Fruit fly (Drosophila melanogaster) whole organism, embryonic: ENCODE measurements around the gene HBS1.

Experiments
- Ada2b ChIP-seq: fragments of 200-800 bp; sonication (Bioruptor generic); IDR thresholded peaks from 2 replicates; pipeline ENCODE4 v1.3.6; 2022; ENCODE audit warnings: missing biosample characterization, missing genetic modification characterization
- Aef1 ChIP-seq: fragments of 200-800 bp; sonication (Bioruptor generic); IDR thresholded peaks from 3 replicates; pipeline ENCODE4 v1.3.6; 2022; ENCODE audit warnings: missing biosample characterization, missing genetic modification characterization
- Atf6 ChIP-seq: fragments of 200-800 bp; sonication (Bioruptor generic); IDR thresholded peaks from 2 replicates; pipeline ENCODE4 v1.3.6; 2022; ENCODE audit warnings: missing biosample characterization, missing genetic modification characterization
- B-H2 ChIP-seq: fragments of 200-800 bp; sonication (Bioruptor generic); optimal IDR thresholded peaks from 2 replicates; lab custom pipeline; 2018; ENCODE audit warnings: missing biosample characterization, mild to moderate bottlenecking, missing genetic modification characterization
- CG10321 ChIP-seq: fragments of 200-800 bp; sonication (Bioruptor generic); IDR thresholded peaks from 2 replicates; pipeline ENCODE4 v1.3.6; 2022; ENCODE audit warnings: missing biosample characterization, missing genetic modification characterization
- CG10462 ChIP-seq: fragments of 200-800 bp; sonication (Bioruptor generic); optimal IDR thresholded peaks from 2 replicates; lab custom pipeline; 2016; ENCODE audit warnings: missing biosample characterization, missing genetic modification characterization
- CG11456 ChIP-seq: fragments of 200-800 bp; sonication (Bioruptor generic); IDR thresholded peaks from 3 replicates; pipeline ENCODE4 v1.3.6; 2022; ENCODE audit warnings: missing biosample characterization, missing genetic modification characterization
- CG12219 ChIP-seq: fragments of 200-800 bp; sonication (Bioruptor generic); optimal IDR thresholded peaks from 3 replicates; lab custom pipeline; 2018; ENCODE audit warnings: missing biosample characterization, mild to moderate bottlenecking, missing genetic modification characterization
- CG12659 ChIP-seq: fragments of 200-800 bp; sonication (Bioruptor generic); optimal IDR thresholded peaks from 3 replicates; lab custom pipeline; 2017; ENCODE audit warnings: mild to moderate bottlenecking, missing biosample characterization, missing genetic modification reagents, missing genetic modification characterization
- CG13424 ChIP-seq: fragments of 200-800 bp; sonication (Bioruptor generic); optimal IDR thresholded peaks from 2 replicates; lab custom pipeline; 2019; ENCODE audit warnings: missing biosample characterization, mild to moderate bottlenecking, missing genetic modification characterization, moderate library complexity
- CG15269 ChIP-seq: fragments of 200-800 bp; sonication (Bioruptor generic); optimal IDR thresholded peaks from 2 replicates; lab custom pipeline; 2018; ENCODE audit warnings: missing biosample characterization, mild to moderate bottlenecking, missing genetic modification characterization, moderate library complexity
- CG17829 ChIP-seq: fragments of 200-800 bp; optimal IDR thresholded peaks from 2 replicates; lab custom pipeline; 2019; ENCODE audit warnings: missing biosample characterization, mild to moderate bottlenecking, missing genetic modification characterization, moderate library complexity
- CG30020 ChIP-seq: fragments of 200-800 bp; optimal IDR thresholded peaks from 2 replicates; lab custom pipeline; 2019; ENCODE audit warnings: missing biosample characterization, mild to moderate bottlenecking, missing genetic modification characterization, moderate library complexity
- CG3407 ChIP-seq: fragments of 200-800 bp; sonication (Bioruptor generic); optimal IDR thresholded peaks from 2 replicates; lab custom pipeline; 2018; ENCODE audit warnings: missing biosample characterization, mild to moderate bottlenecking, missing genetic modification characterization
- CG3847 ChIP-seq: fragments of 200-800 bp; sonication (Bioruptor generic); IDR thresholded peaks from 2 replicates; pipeline ENCODE4 v1.3.6; 2022; ENCODE audit warnings: missing biosample characterization, missing genetic modification characterization
- CG4328 ChIP-seq: fragments of 200-800 bp; sonication (Bioruptor generic); optimal IDR thresholded peaks from 3 replicates; lab custom pipeline; 2017; ENCODE audit warnings: missing biosample characterization, missing genetic modification reagents, missing genetic modification characterization
- CG43689 ChIP-seq: fragments of 200-800 bp; sonication (Bioruptor generic); IDR thresholded peaks from 2 replicates; pipeline ENCODE4 v1.3.6; 2022; ENCODE audit warnings: missing biosample characterization, missing genetic modification characterization
- CG6272 ChIP-seq: fragments of 200-800 bp; sonication (Bioruptor generic); IDR thresholded peaks from 2 replicates; pipeline ENCODE4 v1.3.6; 2022; ENCODE audit warnings: missing biosample characterization, missing genetic modification characterization
- CG8281 ChIP-seq: fragments of 200-800 bp; sonication (Bioruptor generic); optimal IDR thresholded peaks from 2 replicates; lab custom pipeline; 2018; ENCODE audit warnings: missing biosample characterization, mild to moderate bottlenecking, missing genetic modification characterization, moderate library complexity
- CG9609 ChIP-seq: fragments of 200-800 bp; sonication (Bioruptor generic); optimal IDR thresholded peaks from 3 replicates; lab custom pipeline; 2016; ENCODE audit warnings: missing biosample characterization, missing genetic modification characterization
- CG9727 ChIP-seq: fragments of 200-800 bp; sonication (Bioruptor generic); optimal IDR thresholded peaks from 3 replicates; lab custom pipeline; 2017; ENCODE audit warnings: missing biosample characterization, mild to moderate bottlenecking, missing genetic modification characterization
- CG9797 ChIP-seq: fragments of 200-800 bp; sonication (Bioruptor generic); optimal IDR thresholded peaks from 3 replicates; lab custom pipeline; 2018; ENCODE audit warnings: missing biosample characterization, mild to moderate bottlenecking, missing genetic modification characterization
- Dll ChIP-seq: fragments of 200-800 bp; sonication (Bioruptor generic); IDR thresholded peaks from 4 replicates; pipeline ENCODE4 v1.3.6; 2022; ENCODE audit warnings: missing biosample characterization, missing genetic modification characterization; ENCODE audit not compliant: partially characterized antibody
- E2f2 ChIP-seq: fragments of 200-800 bp; sonication (Bioruptor generic); IDR thresholded peaks from 2 replicates; pipeline ENCODE4 v1.3.6; 2022; ENCODE audit warnings: missing biosample characterization, missing genetic modification characterization
- Gug ChIP-seq: fragments of 200-800 bp; sonication (Bioruptor generic); IDR thresholded peaks from 4 replicates; pipeline ENCODE4 v1.3.6; 2022; ENCODE audit warnings: missing biosample characterization, missing genetic modification characterization
- Mad ChIP-seq: fragments of 200-800 bp; sonication (Bioruptor generic); optimal IDR thresholded peaks from 2 replicates; lab custom pipeline; 2016; ENCODE audit warnings: missing biosample characterization, missing genetic modification characterization
- Mes4 ChIP-seq: fragments of 200-800 bp; sonication (Bioruptor generic); optimal IDR thresholded peaks from 2 replicates; lab custom pipeline; 2016; ENCODE audit warnings: missing biosample characterization, missing genetic modification characterization
- NK7.1 ChIP-seq: fragments of 200-800 bp; sonication (Bioruptor generic); optimal IDR thresholded peaks from 3 replicates; lab custom pipeline; 2016; ENCODE audit warnings: missing biosample characterization, missing genetic modification characterization
- Nf-YB ChIP-seq: fragments of 200-800 bp; sonication (Bioruptor generic); optimal IDR thresholded peaks from 3 replicates; lab custom pipeline; 2019; ENCODE audit warnings: missing biosample characterization, mild to moderate bottlenecking, missing genetic modification characterization, moderate library complexity
- Oli ChIP-seq: fragments of 200-800 bp; sonication (Bioruptor generic); optimal IDR thresholded peaks from 2 replicates; lab custom pipeline; 2018; ENCODE audit warnings: missing biosample characterization, mild to moderate bottlenecking, missing genetic modification characterization, moderate library complexity
- Opbp ChIP-seq: fragments of 200-800 bp; sonication (Bioruptor generic); IDR thresholded peaks from 3 replicates; pipeline ENCODE4 v1.3.6; 2022; ENCODE audit warnings: missing biosample characterization, missing genetic modification characterization; ENCODE audit not compliant: partially characterized antibody
- Rfx ChIP-seq: fragments of 200-800 bp; sonication (Bioruptor generic); IDR thresholded peaks from 2 replicates; pipeline ENCODE4 v1.3.6; 2022; ENCODE audit warnings: missing biosample characterization, missing genetic modification characterization
- TFAM ChIP-seq: fragments of 200-800 bp; sonication (Bioruptor generic); optimal IDR thresholded peaks from 2 replicates; lab custom pipeline; 2017; ENCODE audit warnings: missing biosample characterization, missing genetic modification characterization, inconsistent platforms
- Taf1 ChIP-seq: fragments of 200-800 bp; sonication (Bioruptor generic); IDR thresholded peaks from 2 replicates; pipeline ENCODE4 v1.3.6; 2022; ENCODE audit warnings: missing biosample characterization, missing genetic modification characterization
- Usf ChIP-seq: fragments of 200-800 bp; sonication (Bioruptor generic); optimal IDR thresholded peaks from 2 replicates; lab custom pipeline; 2017; ENCODE audit warnings: missing genotype, missing biosample characterization, missing genetic modification characterization
- ash1 ChIP-seq: fragments of 200-800 bp; sonication (Bioruptor generic); optimal IDR thresholded peaks from 2 replicates; lab custom pipeline; 2018; ENCODE audit warnings: missing biosample characterization, mild to moderate bottlenecking, missing genetic modification characterization
- bbx ChIP-seq: fragments of 200-800 bp; sonication (Bioruptor generic); IDR thresholded peaks from 2 replicates; pipeline ENCODE4 v1.3.6; 2022; ENCODE audit warnings: missing biosample characterization, missing genetic modification characterization; ENCODE audit not compliant: partially characterized antibody
- da ChIP-seq: fragments of 200-800 bp; sonication (Bioruptor generic); optimal IDR thresholded peaks from 2 replicates; lab custom pipeline; 2016; ENCODE audit warnings: missing biosample characterization, missing genetic modification characterization
- gem ChIP-seq: fragments of 200-800 bp; sonication (Bioruptor generic); optimal IDR thresholded peaks from 2 replicates; lab custom pipeline; 2019; ENCODE audit warnings: missing biosample characterization, mild to moderate bottlenecking, missing genetic modification characterization, moderate library complexity
- gsb-n ChIP-seq: fragments of 200-800 bp; sonication (Bioruptor generic); optimal IDR thresholded peaks from 3 replicates; lab custom pipeline; 2018; ENCODE audit warnings: missing biosample characterization, mild to moderate bottlenecking, missing genetic modification characterization
- gt ChIP-seq: fragments of 200-800 bp; sonication (Bioruptor generic); IDR thresholded peaks from 2 replicates; pipeline ENCODE4 v1.3.6; 2022; ENCODE audit warnings: missing biosample characterization, missing genetic modification characterization
- odd ChIP-seq: fragments of 200-800 bp; sonication (Bioruptor generic); optimal IDR thresholded peaks from 2 replicates; lab custom pipeline; 2017; ENCODE audit warnings: missing biosample characterization, mild to moderate bottlenecking, missing genetic modification characterization
- pho ChIP-seq: fragments of 200-800 bp; sonication (Bioruptor generic); optimal IDR thresholded peaks from 2 replicates; lab custom pipeline; 2016; ENCODE audit warnings: missing biosample characterization, missing genetic modification characterization
- prd ChIP-seq, 3 experiments: fragments of >200 bp in 2 of 3; fragments of 200-800 bp in 1 of 3; sonication (Bioruptor generic) in 1 of 3; optimal IDR thresholded peaks in 2 of 3; IDR thresholded peaks in 1 of 3; 2 replicates in 2 of 3; 3 replicates in 1 of 3; pipeline versions ENCODE4 v1.3.6 to Lab custom; 2017 to 2022; ENCODE audit warnings: missing biosample characterization in 1 of 3, missing genetic modification characterization in 1 of 3
- salm ChIP-seq: fragments of 200-800 bp; sonication (Bioruptor generic); optimal IDR thresholded peaks from 2 replicates; lab custom pipeline; 2018; ENCODE audit warnings: missing biosample characterization, mild to moderate bottlenecking, missing genetic modification characterization
- sob ChIP-seq: fragments of 200-800 bp; sonication (Bioruptor generic); IDR thresholded peaks from 2 replicates; pipeline ENCODE4 v1.3.6; 2022; ENCODE audit warnings: missing biosample characterization, missing genetic modification characterization
- tll ChIP-seq, 2 experiments: fragments of 200-800 bp in 1 of 2; fragments of >200 bp in 1 of 2; sonication (Bioruptor generic) in 1 of 2; optimal IDR thresholded peaks; 2 replicates each; lab custom pipeline; 2017 to 2019; ENCODE audit warnings: missing biosample characterization in 2 of 2, missing genetic modification characterization in 2 of 2, mild to moderate bottlenecking in 1 of 2, moderate library complexity in 1 of 2
- wek ChIP-seq: fragments of 200-800 bp; sonication (Bioruptor generic); optimal IDR thresholded peaks from 3 replicates; lab custom pipeline; 2018; ENCODE audit warnings: missing biosample characterization, mild to moderate bottlenecking, missing genetic modification characterization, moderate library complexity

The HBS1 gene

dm6 chr3L:1856467-1857350 lies 8.3 kb downstream of the HBS1 start, which contains the start of gene CG12024 (continued):
- TF ChIP-seq tll (GFP tag; optimal IDR thresholded peaks at IDR 0.05; lab: Kevin White, UChicago): no peak
- TF ChIP-seq Ada2b (GFP tag; lab: Robert Waterston, UW): peak; percentile 55
- peak; percentile 84 for TF ChIP-seq pho
- no peak; the same call in 2 of the 3 replicates for TF ChIP-seq CG11456
- peak; percentile 54 for TF ChIP-seq CG4328
- TF ChIP-seq TFAM (GFP tag; lab: Kevin White, UChicago): no peak
- TF ChIP-seq wek (GFP tag; lab: Kevin White, UChicago): peak; percentile 66
- no peak for TF ChIP-seq prd (optimal IDR thresholded peaks at IDR 0.05; lab: Kevin White, UChicago)
- peak; percentile 59; the same call in 2 of the 3 replicates for TF ChIP-seq prd (GFP tag; IDR thresholded peaks at IDR 0.05; lab: Robert Waterston, UW)
- TF ChIP-seq CG3847 (GFP tag; lab: Robert Waterston, UW): peak; percentile 90
- TF ChIP-seq gem (tag; lab: Kevin White, UChicago): peak; percentile 80
- TF ChIP-seq Atf6 (GFP tag; lab: Robert Waterston, UW): peak; percentile 55; the same call in 1 of the 2 replicates
- peak; percentile 82 for TF ChIP-seq Aef1 (GFP tag; lab: Robert Waterston, UW)
- no peak for TF ChIP-seq Usf
- peak; percentile 10 for TF ChIP-seq CG10462 (GFP tag; lab: Kevin White, UChicago)
- TF ChIP-seq B-H2 (GFP tag; lab: Kevin White, UChicago): peak; percentile 79
- TF ChIP-seq Gug (GFP tag; lab: Robert Waterston, UW): peak; percentile 56; the same call in 2 of the 4 replicates
- TF ChIP-seq CG15269: peak; percentile 73
- peak; percentile 44 for TF ChIP-seq gsb-n (tag; lab: Kevin White, UChicago)
- TF ChIP-seq odd: no peak
- TF ChIP-seq CG3407 (GFP tag; lab: Kevin White, UChicago): no peak
- peak; percentile 45 for TF ChIP-seq Mes4 (GFP tag; lab: Kevin White, UChicago)
- TF ChIP-seq sob (GFP tag; lab: Robert Waterston, UW): peak; percentile 78
- TF ChIP-seq CG12659 (GFP tag; lab: Kevin White, UChicago): peak; percentile 87
- peak; percentile 77 for TF ChIP-seq Rfx (GFP tag; lab: Robert Waterston, UW)
- TF ChIP-seq Taf1 (GFP tag; lab: Robert Waterston, UW): peak; percentile 66
- peak; percentile 58 for TF ChIP-seq CG9727 (GFP tag; lab: Kevin White, UChicago)
- TF ChIP-seq bbx (GFP tag; lab: Robert Waterston, UW): no peak
- TF ChIP-seq E2f2 (GFP tag; lab: Robert Waterston, UW): peak; percentile 94
- TF ChIP-seq CG17829: peak; percentile 82
- peak; percentile 15 for TF ChIP-seq CG12219 (GFP tag; lab: Kevin White, UChicago)
- peak; percentile 93 for TF ChIP-seq CG30020
- TF ChIP-seq CG6272 (GFP tag; lab: Robert Waterston, UW): peak; percentile 69
- peak; percentile 83 for TF ChIP-seq CG13424
- peak; percentile 68 for TF ChIP-seq Oli (tag; lab: Kevin White, UChicago)
- TF ChIP-seq CG9797 (GFP tag; lab: Kevin White, UChicago): peak; percentile 88
- TF ChIP-seq Dll (GFP tag; lab: Robert Waterston, UW): no peak
- no peak for TF ChIP-seq NK7.1 (GFP tag; lab: Kevin White, UChicago)
- TF ChIP-seq salm (tag; lab: Kevin White, UChicago): peak; percentile 3
- TF ChIP-seq ash1 (GFP tag; lab: Kevin White, UChicago): no peak
- no peak for TF ChIP-seq CG43689 (GFP tag; lab: Robert Waterston, UW)
- peak; percentile 53 for TF ChIP-seq Nf-YB (GFP tag; lab: Kevin White, UChicago)
- TF ChIP-seq CG10321 (GFP tag; lab: Robert Waterston, UW): no peak
- peak; percentile 77 for TF ChIP-seq CG9609 (GFP tag; lab: Kevin White, UChicago)
- no peak for TF ChIP-seq gt (GFP tag; lab: Robert Waterston, UW)
- peak; percentile 31 for TF ChIP-seq CG8281 (tag; lab: Kevin White, UChicago)
- TF ChIP-seq Opbp (GFP tag; lab: Robert Waterston, UW): no peak
- TF ChIP-seq Mad (GFP tag; lab: Kevin White, UChicago): peak; percentile 76
- no peak for TF ChIP-seq da (GFP tag; lab: Kevin White, UChicago)
